Fruit fly (Drosophila melanogaster) whole organism, wandering third instar larva: ENCODE data around the gene CG43844.

Experiments
- Abd-B ChIP-seq: fragments of >200 bp; optimal IDR thresholded peaks from 2 replicates; lab custom pipeline; 2017; ENCODE audit warnings: missing biosample characterization, missing genetic modification characterization
- CG32264 ChIP-seq: fragments of 200-800 bp; sonication (Bioruptor generic); optimal IDR thresholded peaks from 2 replicates; lab custom pipeline; 2016; ENCODE audit warnings: missing biosample characterization, missing genetic modification characterization
- CG9705 ChIP-seq: fragments of 200-800 bp; sonication (Bioruptor generic); optimal IDR thresholded peaks from 2 replicates; lab custom pipeline; 2018; ENCODE audit warnings: missing biosample characterization, mild to moderate bottlenecking, missing genetic modification characterization
- CrebA ChIP-seq: fragments of 200-800 bp; sonication (Bioruptor generic); optimal IDR thresholded peaks from 2 replicates; lab custom pipeline; 2016; ENCODE audit warnings: missing biosample characterization, mild to moderate bottlenecking, missing genetic modification characterization, borderline replicate concordance
- Dfd ChIP-seq: fragments of >200 bp; optimal IDR thresholded peaks from 2 replicates; lab custom pipeline; 2017; ENCODE audit warnings: missing biosample characterization, missing genetic modification characterization
- Dif ChIP-seq: fragments of 200-275, 200-300 bp; sonication (Bioruptor generic); optimal IDR thresholded peaks from 2 replicates; lab custom pipeline; 2018; ENCODE audit warnings: missing biosample characterization, missing genetic modification characterization; ENCODE audit not compliant: partially characterized antibody
- GATAd ChIP-seq: sonication (Bioruptor generic); optimal IDR thresholded peaks from 2 replicates; lab custom pipeline; 2016; ENCODE audit warnings: missing biosample characterization, missing genetic modification characterization
- HLH106 ChIP-seq: fragments of 200-800 bp; optimal IDR thresholded peaks from 3 replicates; lab custom pipeline; 2019; ENCODE audit warnings: missing biosample characterization, mild to moderate bottlenecking, missing genetic modification characterization, moderate library complexity
- Hnf4 ChIP-seq: fragments of 200-800 bp; sonication (Bioruptor generic); optimal IDR thresholded peaks from 2 replicates; lab custom pipeline; 2016; ENCODE audit warnings: missing biosample characterization, mild to moderate bottlenecking, missing genetic modification characterization
- Hr78 ChIP-seq: fragments of >200 bp; optimal IDR thresholded peaks from 2 replicates; lab custom pipeline; 2017; ENCODE audit warnings: missing biosample characterization, missing genetic modification characterization
- Hr83 ChIP-seq: fragments of 200-300 bp; sonication (Bioruptor generic); optimal IDR thresholded peaks from 2 replicates; lab custom pipeline; 2016; ENCODE audit warnings: missing biosample characterization, mild to moderate bottlenecking, missing genetic modification characterization, moderate library complexity; ENCODE audit not compliant: poor library complexity, severe bottlenecking
- Jra ChIP-seq: sonication (Bioruptor generic); optimal IDR thresholded peaks from 2 replicates; lab custom pipeline; 2016; ENCODE audit warnings: missing biosample characterization, missing genetic modification characterization
- Mio ChIP-seq: sonication (Bioruptor generic); optimal IDR thresholded peaks from 2 replicates; lab custom pipeline; 2016; ENCODE audit warnings: missing biosample characterization, missing genetic modification characterization
- Myc ChIP-seq: fragments of >200 bp; optimal IDR thresholded peaks from 2 replicates; lab custom pipeline; 2017
- N ChIP-seq: fragments of >200 bp; optimal IDR thresholded peaks from 2 replicates; lab custom pipeline; 2018; ENCODE audit warnings: missing biosample characterization, missing external identifiers, missing genetic modification characterization
- OdsH ChIP-seq: fragments of 200-800 bp; sonication (Bioruptor generic); optimal IDR thresholded peaks from 2 replicates; lab custom pipeline; 2016; ENCODE audit warnings: missing biosample characterization, mild to moderate bottlenecking, missing genetic modification characterization
- Rel ChIP-seq, 2 experiments: fragments of 200-800 bp; sonication (Bioruptor generic) in 1 of 2; optimal IDR thresholded peaks; 2 replicates in 1 of 2; 3 replicates in 1 of 2; lab custom pipeline; 2016 to 2019; ENCODE audit warnings: mild to moderate bottlenecking in 2 of 2, missing biosample characterization in 2 of 2, missing genetic modification characterization in 2 of 2, moderate library complexity in 1 of 2
- Sp1 ChIP-seq: fragments of 200-800 bp; sonication (Bioruptor generic); optimal IDR thresholded peaks from 3 replicates; lab custom pipeline; 2019; ENCODE audit warnings: missing biosample characterization, mild to moderate bottlenecking, missing genetic modification characterization, moderate library complexity
- Vsx2 ChIP-seq: fragments of 200-300, 225-300 bp; sonication (Bioruptor generic); optimal IDR thresholded peaks from 2 replicates; lab custom pipeline; 2018; ENCODE audit warnings: missing biosample characterization, missing genetic modification characterization; ENCODE audit not compliant: partially characterized antibody
- br ChIP-seq: fragments of 200-800 bp; sonication (Bioruptor generic); optimal IDR thresholded peaks from 2 replicates; lab custom pipeline; 2016; ENCODE audit warnings: missing biosample characterization, missing genetic modification characterization
- brk ChIP-seq: fragments of 200-800 bp; sonication (Bioruptor generic); optimal IDR thresholded peaks from 2 replicates; lab custom pipeline; 2016; ENCODE audit warnings: missing biosample characterization, mild to moderate bottlenecking, missing genetic modification characterization
- dl ChIP-seq, 2 experiments: fragments of 175-275, 200-275 bp in 1 of 2; fragments of 200-275 bp in 1 of 2; sonication (Bioruptor generic); optimal IDR thresholded peaks; lab custom pipeline; 2018; ENCODE audit warnings: mild to moderate bottlenecking in 2 of 2, missing biosample characterization in 2 of 2, missing genetic modification characterization in 2 of 2, moderate library complexity in 2 of 2; ENCODE audit not compliant: partially characterized antibody in 2 of 2, insufficient read depth in 1 of 2
- dmrt93B ChIP-seq: fragments of 200-800 bp; sonication (Bioruptor generic); optimal IDR thresholded peaks from 2 replicates; lab custom pipeline; 2018; ENCODE audit warnings: missing biosample characterization, mild to moderate bottlenecking, missing genetic modification characterization
- dsf ChIP-seq: sonication (Bioruptor generic); optimal IDR thresholded peaks from 2 replicates; lab custom pipeline; 2016; ENCODE audit warnings: missing biosample characterization, missing genetic modification characterization, borderline replicate concordance
- ey ChIP-seq: fragments of 200-800 bp; sonication (Bioruptor generic); optimal IDR thresholded peaks from 2 replicates; lab custom pipeline; 2016; ENCODE audit warnings: missing biosample characterization, missing genetic modification characterization
- foxo ChIP-seq, 2 experiments: fragments of 200-800 bp; sonication (Bioruptor generic); optimal IDR thresholded peaks; 2 replicates in 1 of 2; 3 replicates in 1 of 2; lab custom pipeline; 2016 to 2017; ENCODE audit warnings: missing biosample characterization in 2 of 2, missing genetic modification characterization in 2 of 2
- fru ChIP-seq: fragments of 200-800 bp; sonication (Bioruptor generic); optimal IDR thresholded peaks from 3 replicates; lab custom pipeline; 2016; ENCODE audit warnings: missing biosample characterization, mild to moderate bottlenecking, missing genetic modification characterization
- h ChIP-seq: fragments of 200-800 bp; sonication (Bioruptor generic); optimal IDR thresholded peaks from 3 replicates; lab custom pipeline; 2016; ENCODE audit warnings: missing biosample characterization, mild to moderate bottlenecking, missing genetic modification characterization
- jim ChIP-seq: fragments of 175-275, 200-325 bp; sonication (Bioruptor generic); optimal IDR thresholded peaks from 2 replicates; lab custom pipeline; 2016; ENCODE audit warnings: missing biosample characterization, mild to moderate bottlenecking, missing genetic modification characterization
- lola ChIP-seq: fragments of >200 bp; optimal IDR thresholded peaks from 2 replicates; lab custom pipeline; 2017; ENCODE audit warnings: missing biosample characterization, missing genetic modification characterization
- pan ChIP-seq: fragments of >200 bp; optimal IDR thresholded peaks from 2 replicates; lab custom pipeline; 2017
- psq ChIP-seq: fragments of 200-800 bp; sonication (Bioruptor generic); optimal IDR thresholded peaks from 3 replicates; lab custom pipeline; 2017; ENCODE audit warnings: missing biosample characterization, mild to moderate bottlenecking, missing genetic modification characterization, moderate library complexity
- rgr ChIP-seq: fragments of 200-800 bp; sonication (Bioruptor generic); optimal IDR thresholded peaks from 3 replicates; lab custom pipeline; 2016; ENCODE audit warnings: missing biosample characterization, mild to moderate bottlenecking, missing genetic modification characterization
- sage ChIP-seq: fragments of 200-800 bp; sonication (Bioruptor generic); optimal IDR thresholded peaks from 2 replicates; lab custom pipeline; 2016; ENCODE audit warnings: missing biosample characterization, mild to moderate bottlenecking, missing genetic modification characterization
- sv ChIP-seq: fragments of 200-800 bp; sonication (Bioruptor generic); optimal IDR thresholded peaks from 3 replicates; lab custom pipeline; 2016; ENCODE audit warnings: missing biosample characterization, missing genetic modification characterization
- tai ChIP-seq: sonication (Bioruptor generic); optimal IDR thresholded peaks from 2 replicates; lab custom pipeline; 2016; ENCODE audit warnings: missing biosample characterization, missing genetic modification characterization
- usp ChIP-seq: fragments of >200 bp; optimal IDR thresholded peaks from 2 replicates; lab custom pipeline; 2017; ENCODE audit warnings: missing biosample characterization, missing genetic modification characterization
- woc ChIP-seq: sonication (Bioruptor generic); optimal IDR thresholded peaks from 2 replicates; lab custom pipeline; 2016; ENCODE audit warnings: missing biosample characterization, mild to moderate bottlenecking, missing genetic modification characterization

CG43844 gene

DNA sequence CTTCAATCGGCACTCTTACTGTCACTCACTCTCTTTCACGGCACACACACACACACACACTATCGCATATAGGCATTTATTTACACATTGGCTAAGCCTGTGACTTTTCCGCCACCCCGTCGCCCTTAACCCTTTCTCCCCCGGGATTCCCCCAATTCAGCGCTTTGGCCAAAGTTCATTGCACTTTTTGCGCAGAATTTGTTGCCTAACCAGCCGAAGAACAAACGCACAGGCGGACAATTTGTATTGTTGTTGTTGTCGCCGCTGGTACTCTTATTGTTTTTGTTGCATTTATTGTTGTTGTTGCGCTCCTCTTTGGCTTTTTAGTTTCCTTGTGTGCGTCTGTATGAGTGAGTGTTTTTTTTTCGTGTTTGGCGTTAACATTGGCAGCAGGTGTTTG is 9.4 kb downstream of the CG43844 start:
- no peak for TF ChIP-seq dmrt93B (GFP tag; lab: Kevin White, UChicago)
- TF ChIP-seq Rel (GFP tag; optimal IDR thresholded peaks at IDR 0.05; lab: Kevin White, UChicago) = no peak
- peak; percentile 89 for TF ChIP-seq Rel (tag; optimal IDR thresholded peaks at IDR 0.05; lab: Kevin White, UChicago)

DNA sequence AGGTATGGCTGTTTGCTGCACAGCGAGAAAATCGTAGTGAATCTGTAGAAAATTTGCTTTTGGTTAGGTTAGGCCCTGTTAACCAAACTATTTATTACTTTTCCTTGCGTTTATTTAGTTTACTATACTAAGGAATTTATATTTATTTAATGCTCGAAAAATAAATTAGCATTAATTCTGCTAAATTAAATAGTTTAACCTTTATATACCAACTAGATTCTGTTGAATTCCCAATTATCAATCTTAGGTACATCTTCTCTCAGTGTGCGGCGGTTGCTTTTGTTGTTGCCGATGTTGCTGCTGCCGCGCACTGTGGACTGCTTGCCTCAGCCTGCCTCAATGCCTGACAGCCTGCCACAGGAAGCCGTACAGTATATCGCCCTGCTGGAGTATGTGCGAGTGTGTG is 9.8 kb downstream of the CG43844 start:
- no peak for TF ChIP-seq Hr78 (GFP tag; lab: Kevin White, UChicago)
- no peak for TF ChIP-seq GATAd (GFP tag; lab: Kevin White, UChicago)
- peak; percentile 19 for TF ChIP-seq woc
- no peak for TF ChIP-seq N (GFP tag; lab: Kevin White, UChicago)
- TF ChIP-seq foxo (GFP tag; optimal IDR thresholded peaks at IDR 0.05; lab: Kevin White, UChicago) = peak in 1 of 2 experiments; percentile 59
- no peak for TF ChIP-seq CrebA (GFP tag; lab: Kevin White, UChicago)
- TF ChIP-seq Vsx2 (GFP tag; lab: Kevin White, UChicago) = no peak
- no peak for TF ChIP-seq usp
- no peak for TF ChIP-seq Hnf4 (GFP tag; lab: Kevin White, UChicago)
- TF ChIP-seq Rel (GFP tag; optimal IDR thresholded peaks at IDR 0.05; lab: Kevin White, UChicago) = no peak
- no peak for TF ChIP-seq Rel (tag; optimal IDR thresholded peaks at IDR 0.05; lab: Kevin White, UChicago)
- TF ChIP-seq Dfd (GFP tag; lab: Kevin White, UChicago) = peak; percentile 77
- no peak for TF ChIP-seq Hr83 (GFP tag; lab: Kevin White, UChicago)
- TF ChIP-seq h (GFP tag; lab: Kevin White, UChicago) = peak; percentile 28
- no peak for TF ChIP-seq CG32264 (GFP tag; lab: Kevin White, UChicago)
- no peak for TF ChIP-seq dsf (GFP tag; lab: Kevin White, UChicago)
- TF ChIP-seq jim (GFP tag; lab: Kevin White, UChicago) = no peak
- TF ChIP-seq ey (GFP tag; lab: Kevin White, UChicago) = peak; percentile 21
- TF ChIP-seq fru (GFP tag; lab: Kevin White, UChicago) = peak; percentile 69
- no peak for TF ChIP-seq dl (GFP tag; optimal IDR thresholded peaks at IDR 0.05; lab: Kevin White, UChicago; ENCODE audit: insufficient read depth in 1 of 2, partially characterized antibody in 2 of 2)
- TF ChIP-seq Myc (lab: Kevin White, UChicago) = no peak
- peak; percentile 35 for TF ChIP-seq OdsH (GFP tag; lab: Kevin White, UChicago)
- TF ChIP-seq sv (GFP tag; lab: Kevin White, UChicago) = no peak
- no peak for TF ChIP-seq tai
- peak; percentile 45 for TF ChIP-seq dmrt93B (GFP tag; lab: Kevin White, UChicago)
- TF ChIP-seq Sp1 (GFP tag; lab: Kevin White, UChicago) = peak; percentile 41
- TF ChIP-seq brk (GFP tag; lab: Kevin White, UChicago) = no peak
- no peak for TF ChIP-seq Mio (GFP tag; lab: Kevin White, UChicago)
- peak; percentile 71 for TF ChIP-seq HLH106 (tag; lab: Kevin White, UChicago)
- TF ChIP-seq CG9705 (GFP tag; lab: Kevin White, UChicago) = peak; percentile 2
- TF ChIP-seq sage (GFP tag; lab: Kevin White, UChicago) = no peak
- no peak for TF ChIP-seq pan (lab: Kevin White, UChicago)
- peak; percentile 15 for TF ChIP-seq br
- TF ChIP-seq rgr = no peak
- no peak for TF ChIP-seq Jra
- no peak for TF ChIP-seq lola (GFP tag; lab: Kevin White, UChicago)
- no peak for TF ChIP-seq Dif (GFP tag; lab: Kevin White, UChicago)
- TF ChIP-seq Abd-B (GFP tag; lab: Kevin White, UChicago) = no peak
- peak; percentile 15 for TF ChIP-seq psq (GFP tag; lab: Kevin White, UChicago)

DNA sequence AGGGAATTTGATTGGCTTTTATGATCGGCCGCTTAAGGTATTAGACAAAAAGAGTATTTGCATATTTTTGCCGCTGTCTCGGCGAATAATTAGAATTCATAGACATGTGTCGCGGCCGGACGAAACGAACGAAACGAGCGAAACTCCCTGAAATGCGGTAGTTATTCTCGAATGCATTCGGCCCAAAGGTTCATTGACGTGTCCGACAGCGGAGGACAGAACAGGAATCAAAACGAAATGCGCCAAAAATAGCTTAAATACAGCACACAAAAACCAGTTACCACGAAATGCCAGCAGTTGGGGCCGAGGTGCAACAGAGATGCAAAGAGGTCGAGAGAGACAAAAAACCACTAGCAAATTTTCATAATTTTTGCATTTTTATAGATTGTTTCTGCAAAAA is 15.0 kb downstream of the CG43844 start:
- TF ChIP-seq HLH106 (tag; lab: Kevin White, UChicago) (peak; percentile 36), brk (GFP tag; lab: Kevin White, UChicago) (no peak), fru (GFP tag; lab: Kevin White, UChicago) (peak; percentile 31), lola (GFP tag; lab: Kevin White, UChicago) (no peak), dmrt93B (GFP tag; lab: Kevin White, UChicago) (peak; percentile 13), Dfd (GFP tag; lab: Kevin White, UChicago) (no peak), psq (GFP tag; lab: Kevin White, UChicago) (peak; percentile 16), rgr (no peak), Hr83 (GFP tag; lab: Kevin White, UChicago) (no peak), Dif (GFP tag; lab: Kevin White, UChicago) (no peak)
